Worm (Caenorhabditis elegans): ENCODE data around the gene srp-1.
A peak's percentile ranks its signal among the peaks of the same experiment; 100 is the strongest.

srp-1 gene

ce11 chrV:764732-765131, 11.6 kb downstream of the srp-1 start, which contains the start of gene str-238:
str-238 (plus strand) TSS chrV:765032.
- TF ChIP-seq elt-1 (tag; optimal IDR thresholded peaks at IDR 0.05; ENCODE audit: borderline replicate concordance, insufficient read depth) (no peak), nhr-237 (tag; optimal IDR thresholded peaks at IDR 0.05) (no peak), ces-1 (GFP tag; optimal IDR thresholded peaks at IDR 0.05) (no peak), ham-2 (GFP tag; optimal IDR thresholded peaks at IDR 0.05) (no peak), blmp-1 (tag; optimal IDR thresholded peaks at IDR 0.05) (no peak)

DNA sequence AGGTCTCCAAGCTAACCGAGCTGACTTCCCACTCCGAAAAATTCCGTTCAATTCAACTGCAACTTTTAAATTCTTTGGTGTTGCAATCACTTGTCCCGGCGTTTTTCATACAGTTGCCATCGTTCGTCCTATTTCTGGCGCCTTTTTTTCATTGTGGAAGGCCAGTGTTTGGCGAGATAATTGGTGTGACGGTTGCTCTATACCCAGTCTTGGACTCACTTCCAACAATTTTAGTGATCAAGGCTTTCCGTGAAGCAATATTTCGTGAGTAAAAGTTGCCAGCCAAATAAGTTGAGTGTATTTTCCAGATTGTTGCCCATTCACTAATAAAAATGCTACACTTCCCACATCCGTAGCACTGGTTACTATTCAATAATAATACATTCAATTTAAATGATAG, 19.1 kb downstream of the srp-1 start:
- TF ChIP-seq bed-3 (GFP tag; optimal IDR thresholded peaks at IDR 0.05) (no peak), hlh-1 (tag; optimal IDR thresholded peaks at IDR 0.05) (no peak), ces-1 (GFP tag; optimal IDR thresholded peaks at IDR 0.05) (no peak), nhr-76 (tag; optimal IDR thresholded peaks at IDR 0.05) (no peak)

ce11 chrV:773256-773655, 20.2 kb downstream of the srp-1 start, which contains the start of gene sti-1:
sti-1 (plus strand) TSS chrV:773518.
- TF ChIP-seq elt-3 (tag; optimal IDR thresholded peaks at IDR 0.05) (no peak), cnd-1 (tag; optimal IDR thresholded peaks at IDR 0.05) (no peak), elt-1 (tag; optimal IDR thresholded peaks at IDR 0.05; ENCODE audit: borderline replicate concordance, insufficient read depth) (no peak), nhr-28 (tag; optimal IDR thresholded peaks at IDR 0.05) (no peak), flh-1 (GFP tag; optimal IDR thresholded peaks at IDR 0.05) (no peak), zip-8 (tag; optimal IDR thresholded peaks at IDR 0.05) (no peak), mab-5 (tag; optimal IDR thresholded peaks at IDR 0.05) (peak; percentile 77), unc-120 (tag; optimal IDR thresholded peaks at IDR 0.05; ENCODE audit: poor library complexity, severe bottlenecking) (peak; percentile 50), snpc-4 (tag; optimal IDR thresholded peaks at IDR 0.05) (no peak), sem-2 (GFP tag; optimal IDR thresholded peaks at IDR 0.05) (no peak), tbx-8 (GFP tag; optimal IDR thresholded peaks at IDR 0.05) (no peak), ztf-11 (tag; optimal IDR thresholded peaks at IDR 0.05) (no peak), bed-3 (GFP tag; optimal IDR thresholded peaks at IDR 0.05) (no peak), nhr-2 (tag; optimal IDR thresholded peaks at IDR 0.05) (peak; percentile 38), unc-62 (GFP tag; optimal IDR thresholded peaks at IDR 0.05) (peak; percentile 48), nhr-12 (tag; optimal IDR thresholded peaks at IDR 0.05) (no peak), lsy-2 (tag; optimal IDR thresholded peaks at IDR 0.05) (peak; percentile 78), unc-39 (tag; optimal IDR thresholded peaks at IDR 0.05) (no peak), pha-4 (tag; optimal IDR thresholded peaks at IDR 0.05) (peak; percentile 70), lin-32 (GFP tag; optimal IDR thresholded peaks at IDR 0.05) (no peak), M03D4.4 (tag; optimal IDR thresholded peaks at IDR 0.05) (peak; percentile 5), ces-1 (GFP tag; optimal IDR thresholded peaks at IDR 0.05) (peak; percentile 78), drap-1 (GFP tag; optimal IDR thresholded peaks at IDR 0.05) (no peak), ham-2 (GFP tag; optimal IDR thresholded peaks at IDR 0.05) (no peak), ceh-43 (GFP tag; optimal IDR thresholded peaks at IDR 0.05) (no peak), hlh-1 (tag; optimal IDR thresholded peaks at IDR 0.05) (peak; percentile 19), blmp-1 (tag; optimal IDR thresholded peaks at IDR 0.05) (no peak), mls-2 (tag; optimal IDR thresholded peaks at IDR 0.05) (peak; percentile 26), ceh-39 (tag; optimal IDR thresholded peaks at IDR 0.05) (peak; percentile 84), mep-1 (tag; optimal IDR thresholded peaks at IDR 0.05) (peak; percentile 94), sptf-1 (tag; optimal IDR thresholded peaks at IDR 0.05) (peak; percentile 49), ceh-83 (GFP tag; optimal IDR thresholded peaks at IDR 0.05) (no peak), nhr-237 (tag; optimal IDR thresholded peaks at IDR 0.05) (peak; percentile 87), lin-13 (tag; optimal IDR thresholded peaks at IDR 0.05) (peak; percentile 69), nhr-76 (tag; optimal IDR thresholded peaks at IDR 0.05) (no peak)

DNA sequence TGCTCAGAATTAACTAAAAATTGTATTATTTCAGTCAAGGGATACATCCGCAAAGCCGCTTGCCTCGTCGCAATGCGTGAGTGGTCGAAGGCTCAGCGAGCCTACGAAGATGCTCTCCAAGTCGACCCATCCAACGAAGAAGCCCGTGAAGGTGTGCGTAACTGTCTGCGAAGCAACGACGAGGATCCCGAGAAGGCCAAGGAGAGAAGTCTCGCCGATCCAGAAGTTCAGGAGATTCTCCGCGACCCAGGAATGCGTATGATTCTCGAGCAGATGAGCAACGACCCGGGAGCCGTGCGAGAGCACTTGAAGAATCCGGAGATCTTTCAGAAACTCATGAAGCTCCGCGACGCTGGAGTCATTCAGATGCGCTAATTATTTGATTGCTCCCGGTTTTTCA, 21.3 kb downstream of the srp-1 start:
- TF ChIP-seq drap-1 (GFP tag; optimal IDR thresholded peaks at IDR 0.05): no peak
- TF ChIP-seq nhr-28 (tag; optimal IDR thresholded peaks at IDR 0.05): no peak
- no peak for TF ChIP-seq mab-5 (tag; optimal IDR thresholded peaks at IDR 0.05)
- TF ChIP-seq elt-3 (tag; optimal IDR thresholded peaks at IDR 0.05): no peak
- no peak for TF ChIP-seq ceh-83 (GFP tag; optimal IDR thresholded peaks at IDR 0.05)
- TF ChIP-seq nhr-12 (tag; optimal IDR thresholded peaks at IDR 0.05): no peak
- TF ChIP-seq nhr-2 (tag; optimal IDR thresholded peaks at IDR 0.05): no peak
- no peak for TF ChIP-seq elt-1 (tag; optimal IDR thresholded peaks at IDR 0.05; ENCODE audit: borderline replicate concordance, insufficient read depth)
- no peak for TF ChIP-seq unc-120 (tag; optimal IDR thresholded peaks at IDR 0.05; ENCODE audit: poor library complexity, severe bottlenecking)
- TF ChIP-seq bed-3 (GFP tag; optimal IDR thresholded peaks at IDR 0.05): no peak
- no peak for TF ChIP-seq blmp-1 (tag; optimal IDR thresholded peaks at IDR 0.05)
- no peak for TF ChIP-seq ces-1 (GFP tag; optimal IDR thresholded peaks at IDR 0.05)
- TF ChIP-seq zip-8 (tag; optimal IDR thresholded peaks at IDR 0.05): no peak
- no peak for TF ChIP-seq nhr-76 (tag; optimal IDR thresholded peaks at IDR 0.05)
- TF ChIP-seq ham-2 (GFP tag; optimal IDR thresholded peaks at IDR 0.05): no peak
- no peak for TF ChIP-seq hlh-1 (tag; optimal IDR thresholded peaks at IDR 0.05)
- TF ChIP-seq sptf-1 (tag; optimal IDR thresholded peaks at IDR 0.05): no peak
- no peak for TF ChIP-seq cnd-1 (tag; optimal IDR thresholded peaks at IDR 0.05)
- TF ChIP-seq lsy-2 (tag; optimal IDR thresholded peaks at IDR 0.05): no peak

Data from whole organism, mixed stage, embryonic.